Fruit fly (Drosophila melanogaster): ENCODE results near the gene CG10959.

dm6 chrX:8107936-8108335 is 40.6 kb upstream of the CG10959 start:
- no peak for TF ChIP-seq cic (GFP tag; optimal IDR thresholded peaks at IDR 0.05)
- no peak for TF ChIP-seq CG7045 (GFP tag; optimal IDR thresholded peaks at IDR 0.05)
- no peak for TF ChIP-seq tj (GFP tag; optimal IDR thresholded peaks at IDR 0.05)
- TF ChIP-seq CG12768 (GFP tag; optimal IDR thresholded peaks at IDR 0.05) = no peak
- no peak for TF ChIP-seq Mnt (GFP tag; optimal IDR thresholded peaks at IDR 0.05)
- TF ChIP-seq CG33017 (tag; optimal IDR thresholded peaks at IDR 0.05) = no peak
- no peak for TF ChIP-seq CG5204 (GFP tag; optimal IDR thresholded peaks at IDR 0.05)
- TF ChIP-seq cnc (optimal IDR thresholded peaks at IDR 0.05) = no peak
- no peak for TF ChIP-seq CG14711 (tag; optimal IDR thresholded peaks at IDR 0.05)
- no peak for TF ChIP-seq pad (GFP tag; optimal IDR thresholded peaks at IDR 0.05)
- no peak for TF ChIP-seq Crg-1 (GFP tag; optimal IDR thresholded peaks at IDR 0.05)
- no peak for TF ChIP-seq kay (GFP tag; ENCODE audit: borderline replicate concordance)
- no peak for TF ChIP-seq bab1 (GFP tag; optimal IDR thresholded peaks at IDR 0.05)
- no peak for TF ChIP-seq CG1620 (GFP tag; optimal IDR thresholded peaks at IDR 0.05)
